Fruit fly (Drosophila melanogaster): ENCODE results near the gene CG32591.

- TF ChIP-seq CG9948 (tag; optimal IDR thresholded peaks at IDR 0.05) (no peak), rn (GFP tag; IDR thresholded peaks at IDR 0.05) (no peak), CG13204 (GFP tag; optimal IDR thresholded peaks at IDR 0.05) (no peak), CG12605 (GFP tag; IDR thresholded peaks at IDR 0.05) (no peak), CG15710 (tag; optimal IDR thresholded peaks at IDR 0.05) (no peak), fd96Ca (GFP tag; IDR thresholded peaks at IDR 0.05) (no peak), CG8301 (tag; optimal IDR thresholded peaks at IDR 0.05) (no peak), CG10348 (GFP tag; IDR thresholded peaks at IDR 0.05) (no peak), Pif1A (GFP tag; optimal IDR thresholded peaks at IDR 0.05) (no peak), Snoo (tag; optimal IDR thresholded peaks at IDR 0.05) (no peak), CG34367 (tag; optimal IDR thresholded peaks at IDR 0.05) (no peak)
These were observed 23.2 kb downstream of the CG32591 start, which contains the start of gene CG9512 for dm6 chrX:14905499-14906044.
